Fruit fly (Drosophila melanogaster) whole organism, prepupa: ENCODE results near the gene Snapin.

Source experiments
- Blimp-1 ChIP-seq: fragments of 200-800 bp; sonication (Bioruptor generic); optimal IDR thresholded peaks from 3 replicates; lab custom pipeline; 2017; ENCODE audit warnings: missing biosample characterization, missing genetic modification characterization, mild to moderate bottlenecking, moderate library complexity, missing genetic modification reagents
- CG10631 ChIP-seq: fragments of 200-800 bp; sonication (Bioruptor generic); optimal IDR thresholded peaks from 2 replicates; lab custom pipeline; 2016; ENCODE audit warnings: missing biosample characterization, missing genetic modification characterization
- CG11294 ChIP-seq: fragments of 200-800 bp; sonication (Bioruptor generic); IDR thresholded peaks from 2 replicates; pipeline ENCODE4 v1.3.6; 2022; ENCODE audit warnings: missing biosample characterization, missing genetic modification characterization
- CG11762 ChIP-seq: fragments of 200-800 bp; sonication (Bioruptor generic); optimal IDR thresholded peaks from 3 replicates; lab custom pipeline; 2016; ENCODE audit warnings: missing biosample characterization, missing genetic modification characterization; ENCODE audit not compliant: insufficient read depth
- CG11902 ChIP-seq: fragments of 200-800 bp; sonication (Bioruptor generic); optimal IDR thresholded peaks from 3 replicates; lab custom pipeline; 2016; ENCODE audit warnings: missing biosample characterization, missing genetic modification characterization
- CG15336 ChIP-seq: fragments of 200-800 bp; sonication (Bioruptor generic); IDR thresholded peaks from 2 replicates; pipeline ENCODE4 v1.3.6; 2022; ENCODE audit warnings: missing biosample characterization, missing genetic modification characterization
- CG16779 ChIP-seq: fragments of 200-800 bp; sonication (Bioruptor generic); optimal IDR thresholded peaks from 3 replicates; lab custom pipeline; 2017; ENCODE audit warnings: missing biosample characterization, mild to moderate bottlenecking, missing genetic modification characterization
- CG3032 ChIP-seq: fragments of 200-800 bp; optimal IDR thresholded peaks from 2 replicates; lab custom pipeline; 2019; ENCODE audit warnings: missing biosample characterization, mild to moderate bottlenecking, missing genetic modification characterization, moderate library complexity
- CG31627 ChIP-seq: fragments of 200-800 bp; sonication (Bioruptor generic); optimal IDR thresholded peaks from 3 replicates; lab custom pipeline; 2016; ENCODE audit warnings: missing biosample characterization, missing genetic modification characterization
- CG4318 ChIP-seq: fragments of 200-800 bp; sonication (Bioruptor generic); optimal IDR thresholded peaks from 3 replicates; lab custom pipeline; 2017; ENCODE audit warnings: missing biosample characterization, mild to moderate bottlenecking, missing genetic modification characterization
- CG6276 ChIP-seq: fragments of 200-800 bp; sonication (Bioruptor generic); optimal IDR thresholded peaks from 2 replicates; lab custom pipeline; 2017; ENCODE audit warnings: missing biosample characterization, mild to moderate bottlenecking, missing genetic modification characterization
- CG6808 ChIP-seq: fragments of 200-800 bp; sonication (Bioruptor generic); optimal IDR thresholded peaks from 3 replicates; lab custom pipeline; 2017; ENCODE audit warnings: missing biosample characterization, missing genetic modification characterization, mild to moderate bottlenecking, moderate library complexity, missing genetic modification reagents
- CG7368 ChIP-seq: fragments of 200-800 bp; sonication (Bioruptor generic); optimal IDR thresholded peaks from 3 replicates; lab custom pipeline; 2016; ENCODE audit warnings: missing biosample characterization, missing genetic modification characterization
- CG8119 ChIP-seq: fragments of 200-800 bp; sonication (Bioruptor generic); IDR thresholded peaks from 3 replicates; pipeline ENCODE4 v1.3.6; 2022; ENCODE audit warnings: missing biosample characterization, missing genetic modification characterization
- Ets21C ChIP-seq: fragments of 200-800 bp; sonication (Bioruptor generic); optimal IDR thresholded peaks from 3 replicates; lab custom pipeline; 2016; ENCODE audit warnings: missing biosample characterization, missing genetic modification characterization
- Hr38 ChIP-seq: sonication (Bioruptor generic); optimal IDR thresholded peaks from 2 replicates; lab custom pipeline; 2016; ENCODE audit warnings: missing biosample characterization, missing genetic modification characterization
- Hr39 ChIP-seq: fragments of 200-800 bp; sonication (Bioruptor generic); optimal IDR thresholded peaks from 2 replicates; lab custom pipeline; 2016; ENCODE audit warnings: missing biosample characterization, missing genetic modification characterization
- Smox ChIP-seq: fragments of 200-800 bp; sonication (Bioruptor generic); optimal IDR thresholded peaks from 3 replicates; lab custom pipeline; 2016; ENCODE audit warnings: missing biosample characterization, missing genetic modification characterization
- Sox102F ChIP-seq: fragments of 200-800 bp; sonication (Bioruptor generic); optimal IDR thresholded peaks from 2 replicates; lab custom pipeline; 2016; ENCODE audit warnings: missing biosample characterization, mild to moderate bottlenecking, missing genetic modification characterization
- achi ChIP-seq: fragments of 200-800 bp; sonication (Bioruptor generic); optimal IDR thresholded peaks from 3 replicates; lab custom pipeline; 2016; ENCODE audit warnings: missing biosample characterization, missing genetic modification characterization
- acj6 ChIP-seq: fragments of 200-800 bp; sonication (Bioruptor generic); optimal IDR thresholded peaks from 3 replicates; lab custom pipeline; 2016; ENCODE audit warnings: missing biosample characterization, missing genetic modification characterization
- cyc ChIP-seq: fragments of 200-800 bp; sonication (Bioruptor generic); optimal IDR thresholded peaks from 3 replicates; lab custom pipeline; 2016; ENCODE audit warnings: missing biosample characterization, missing genetic modification characterization
- dsx ChIP-seq: fragments of 200-800 bp; optimal IDR thresholded peaks from 3 replicates; lab custom pipeline; 2019; ENCODE audit warnings: missing biosample characterization, mild to moderate bottlenecking, missing genetic modification characterization, moderate library complexity; ENCODE audit not compliant: poor library complexity, severe bottlenecking
- eg ChIP-seq: fragments of 200-800 bp; sonication (Bioruptor generic); IDR thresholded peaks from 3 replicates; pipeline ENCODE4 v1.3.6; 2022; ENCODE audit warnings: missing biosample characterization, missing genetic modification characterization
- esn ChIP-seq: fragments of 200-800 bp; sonication (Bioruptor generic); optimal IDR thresholded peaks from 2 replicates; lab custom pipeline; 2016; ENCODE audit warnings: missing biosample characterization, mild to moderate bottlenecking, missing genetic modification characterization, moderate library complexity
- fd59A ChIP-seq: fragments of 200-800 bp; sonication (Bioruptor generic); optimal IDR thresholded peaks from 2 replicates; lab custom pipeline; 2017; ENCODE audit warnings: missing biosample characterization, mild to moderate bottlenecking, missing genetic modification characterization, missing genetic modification reagents
- fkh ChIP-seq: fragments of 200-800 bp; sonication (Bioruptor generic); optimal IDR thresholded peaks from 3 replicates; lab custom pipeline; 2017; ENCODE audit warnings: missing biosample characterization, mild to moderate bottlenecking, missing genetic modification characterization, moderate library complexity
- lz ChIP-seq: fragments of 200-800 bp; sonication (Bioruptor generic); optimal IDR thresholded peaks from 3 replicates; lab custom pipeline; 2016; ENCODE audit warnings: missing biosample characterization, missing genetic modification characterization
- net ChIP-seq: fragments of 200-800 bp; sonication (Bioruptor generic); optimal IDR thresholded peaks from 3 replicates; lab custom pipeline; 2016; ENCODE audit warnings: missing biosample characterization, missing genetic modification characterization
- salr ChIP-seq, 2 experiments: fragments of 200-800 bp; sonication (Bioruptor generic); optimal IDR thresholded peaks; 3 replicates each; lab custom pipeline; 2016 to 2018; ENCODE audit warnings: missing biosample characterization in 2 of 2, missing genetic modification characterization in 2 of 2, mild to moderate bottlenecking in 1 of 2
- ss ChIP-seq, 2 experiments: fragments of 200-800 bp; sonication (Bioruptor generic); optimal IDR thresholded peaks; 2 replicates in 1 of 2; 3 replicates in 1 of 2; lab custom pipeline; 2017 to 2018; ENCODE audit warnings: mild to moderate bottlenecking in 2 of 2, missing biosample characterization in 2 of 2, missing genetic modification characterization in 2 of 2, moderate library complexity in 1 of 2
- svp ChIP-seq: fragments of 200-800 bp; sonication (Bioruptor generic); peaks from one replicate; lab custom pipeline; 2016; ENCODE audit warnings: missing biosample characterization, missing genetic modification characterization
- topi ChIP-seq: fragments of 200-800 bp; sonication (Bioruptor generic); optimal IDR thresholded peaks from 3 replicates; lab custom pipeline; 2016; ENCODE audit warnings: missing biosample characterization, missing genetic modification characterization
- vri ChIP-seq: fragments of 200-800 bp; sonication (Bioruptor generic); optimal IDR thresholded peaks from 3 replicates; lab custom pipeline; 2016; ENCODE audit warnings: missing biosample characterization, mild to moderate bottlenecking, missing genetic modification characterization

Snapin gene

DNA sequence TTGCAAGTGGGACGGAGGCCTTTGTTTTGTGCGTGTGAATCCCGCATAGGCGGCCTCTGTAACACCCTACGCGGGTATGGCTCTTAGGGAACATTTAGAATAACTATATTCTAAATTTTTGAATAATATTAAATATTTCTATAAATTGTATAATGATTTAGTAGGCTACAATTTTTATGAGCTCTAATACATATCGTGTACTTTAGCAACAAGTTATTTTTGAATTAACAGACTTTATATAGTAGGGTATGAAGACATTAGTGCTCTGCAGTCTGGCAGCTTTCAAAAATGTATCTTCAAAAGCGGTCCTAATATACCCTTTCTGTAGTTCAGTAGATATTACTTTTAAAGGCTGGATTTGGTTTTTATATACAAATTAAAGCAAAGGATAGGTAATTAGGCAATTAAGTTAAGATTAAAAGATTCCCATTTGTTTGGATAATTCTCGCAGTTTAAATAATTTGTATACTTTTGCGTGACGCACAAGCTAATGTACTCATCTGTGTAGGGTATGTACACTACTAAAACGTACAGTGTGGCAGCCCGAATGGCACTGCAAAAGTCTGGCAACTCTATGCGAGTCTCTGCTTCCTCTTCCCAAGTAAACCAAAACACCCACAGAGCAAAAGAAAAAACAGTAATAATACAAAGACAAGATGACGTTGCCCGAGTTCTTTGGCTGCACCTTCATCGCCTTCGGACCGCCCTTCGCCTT lies 6.3 kb upstream of the Snapin start, which contains the start of the genes Snx21 and aph-1 (continued):
- TF ChIP-seq CG7368 (GFP tag; lab: Kevin White, UChicago) (peak; percentile 82), svp (GFP tag; lab: Kevin White, UChicago) (peak; percentile 92), salr (GFP tag; optimal IDR thresholded peaks at IDR 0.05; lab: Kevin White, UChicago) (peak; percentile 59 to 86), CG6276 (peak; percentile 85), ss (GFP tag; optimal IDR thresholded peaks at IDR 0.05; lab: Kevin White, UChicago) (peak; percentile 88 to 89), achi (GFP tag; lab: Kevin White, UChicago) (peak; percentile 90), CG6808 (GFP tag; lab: Kevin White, UChicago) (peak; percentile 88), CG8119 (GFP tag; lab: Robert Waterston, UW) (peak; percentile 88), CG10631 (GFP tag; lab: Kevin White, UChicago) (peak; percentile 89), esn (peak; percentile 93), dsx (GFP tag; lab: Kevin White, UChicago) (peak; percentile 83), cyc (GFP tag; lab: Kevin White, UChicago) (peak; percentile 89), fkh (peak; percentile 85), Blimp-1 (peak; percentile 73), CG3032 (tag; lab: Kevin White, UChicago) (peak; percentile 89), CG11762 (GFP tag; lab: Kevin White, UChicago) (peak; percentile 89), eg (GFP tag; lab: Robert Waterston, UW) (peak; percentile 87), Ets21C (GFP tag; lab: Kevin White, UChicago) (peak; percentile 88), acj6 (GFP tag; lab: Kevin White, UChicago) (peak; percentile 93), topi (GFP tag; lab: Kevin White, UChicago) (peak; percentile 84), CG11294 (peak; percentile 81), CG11902 (GFP tag; lab: Kevin White, UChicago) (peak; percentile 87), CG15336 (GFP tag; lab: Robert Waterston, UW) (peak; percentile 90), CG4318 (GFP tag; lab: Kevin White, UChicago) (peak; percentile 84), fd59A (peak; percentile 79), Hr39 (GFP tag; lab: Kevin White, UChicago) (peak; percentile 92), Sox102F (GFP tag; lab: Kevin White, UChicago) (peak; percentile 91), net (peak; percentile 87), lz (GFP tag; lab: Kevin White, UChicago) (peak; percentile 93), CG31627 (GFP tag; lab: Kevin White, UChicago) (peak; percentile 92), CG16779 (tag; lab: Kevin White, UChicago) (peak; percentile 81), Smox (GFP tag; lab: Kevin White, UChicago) (peak; percentile 87), vri (peak; percentile 72)

DNA sequence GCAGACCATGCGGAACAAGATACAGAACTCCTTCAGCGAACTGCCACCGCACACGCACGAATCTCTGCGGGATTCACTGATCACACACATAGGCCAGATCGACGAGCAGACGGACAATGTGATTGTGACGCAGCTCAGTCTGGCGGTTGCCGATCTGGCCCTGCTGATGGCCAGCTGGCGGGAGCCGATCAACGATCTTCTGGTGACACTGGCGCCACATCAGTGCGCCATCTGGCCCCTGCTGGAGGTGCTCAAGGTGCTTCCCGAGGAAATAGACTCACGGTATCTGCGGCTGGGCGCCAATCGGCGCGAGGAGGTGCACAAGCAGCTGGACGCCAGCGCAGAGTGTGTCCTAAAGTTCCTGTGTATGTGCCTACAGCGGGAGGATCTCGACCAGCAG lies 811 bp upstream of the Snapin start:
- no peak for TF ChIP-seq CG11762 (GFP tag; lab: Kevin White, UChicago)
- TF ChIP-seq Smox (GFP tag; lab: Kevin White, UChicago): no peak
- 0 out of 3 replicates have a peak, but pooled peaks have one; percentile 5 for TF ChIP-seq eg (GFP tag; lab: Robert Waterston, UW)
- TF ChIP-seq, all 60 proteins: peak for 1

DNA sequence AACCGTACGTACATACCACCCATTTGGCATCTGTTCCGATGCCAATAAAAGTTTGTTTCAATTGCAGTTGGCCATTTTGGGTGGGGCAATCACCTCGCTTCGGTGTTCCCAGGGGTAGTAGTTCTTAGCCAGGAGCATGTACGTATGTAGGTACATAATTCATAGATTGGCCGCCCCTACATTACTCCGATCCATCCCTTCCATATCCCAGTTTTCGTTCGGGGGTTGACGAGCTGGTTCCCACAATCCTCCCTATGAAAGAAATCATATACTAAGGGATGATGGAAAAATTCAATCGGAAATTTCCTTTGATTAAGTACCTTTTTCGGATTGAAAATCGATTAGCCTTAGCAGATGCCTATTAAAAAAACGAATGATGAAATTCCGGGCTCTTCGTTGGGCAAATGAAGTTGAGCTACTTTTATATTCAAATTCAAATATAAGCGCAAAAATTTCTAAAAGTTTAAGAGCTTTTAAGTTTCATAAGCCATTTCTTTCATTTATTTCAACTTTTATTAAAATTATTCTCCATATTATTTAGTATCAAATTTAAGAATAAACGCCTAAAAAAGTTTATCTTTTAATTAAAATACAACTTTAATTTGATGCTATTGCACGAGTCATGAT lies 1.4 kb downstream of the Snapin start:
- no peak for TF ChIP-seq Hr38
- TF ChIP-seq svp (GFP tag; lab: Kevin White, UChicago): peak; percentile 15
- TF ChIP-seq, all 60 proteins: peak for 1
